Fruit fly (Drosophila melanogaster) whole organism, embryonic: ENCODE results near the gene Ptth.
A peak's percentile ranks its signal among the peaks of the same experiment; 100 is the strongest.

Experiments
- CG10147 ChIP-seq: fragments of 200-800 bp; sonication (Bioruptor generic); optimal IDR thresholded peaks from 2 replicates; lab custom pipeline; 2019; ENCODE audit warnings: missing biosample characterization, mild to moderate bottlenecking, missing genetic modification characterization, moderate library complexity
- CG10274 ChIP-seq: fragments of 200-800 bp; sonication (Bioruptor generic); optimal IDR thresholded peaks from 3 replicates; lab custom pipeline; 2017; ENCODE audit warnings: missing biosample characterization, mild to moderate bottlenecking, missing genetic modification characterization
- CG10565 ChIP-seq: fragments of 200-800 bp; sonication (Bioruptor generic); optimal IDR thresholded peaks from 3 replicates; lab custom pipeline; 2016; ENCODE audit warnings: missing biosample characterization, mild to moderate bottlenecking, missing genetic modification characterization
- CG10979 ChIP-seq: fragments of 200-800 bp; sonication (Bioruptor generic); optimal IDR thresholded peaks from 2 replicates; lab custom pipeline; 2018; ENCODE audit warnings: missing biosample characterization, mild to moderate bottlenecking, missing genetic modification characterization, moderate library complexity
- CG11560 ChIP-seq: fragments of 200-800 bp; sonication (Bioruptor generic); IDR thresholded peaks from 3 replicates; pipeline ENCODE4 v1.3.6; 2022; ENCODE audit warnings: missing biosample characterization, missing genetic modification characterization
- CG12071 ChIP-seq: fragments of 200-800 bp; sonication (Bioruptor generic); optimal IDR thresholded peaks from 3 replicates; lab custom pipeline; 2018; ENCODE audit warnings: missing biosample characterization, mild to moderate bottlenecking, missing genetic modification characterization
- CG12391 ChIP-seq: fragments of 200-800 bp; sonication (Bioruptor generic); optimal IDR thresholded peaks from 3 replicates; lab custom pipeline; 2018; ENCODE audit warnings: missing biosample characterization, mild to moderate bottlenecking, missing genetic modification characterization, moderate library complexity
- CG12659 ChIP-seq: fragments of 200-800 bp; sonication (Bioruptor generic); optimal IDR thresholded peaks from 3 replicates; lab custom pipeline; 2017; ENCODE audit warnings: mild to moderate bottlenecking, missing biosample characterization, missing genetic modification reagents, missing genetic modification characterization
- CG12769 ChIP-seq: fragments of 200-800 bp; sonication (Bioruptor generic); optimal IDR thresholded peaks from 2 replicates; lab custom pipeline; 2019; ENCODE audit warnings: missing biosample characterization, mild to moderate bottlenecking, missing genetic modification characterization, moderate library complexity
- CG13894 ChIP-seq: fragments of 200-800 bp; sonication (Bioruptor generic); optimal IDR thresholded peaks from 3 replicates; lab custom pipeline; 2018; ENCODE audit warnings: missing biosample characterization, mild to moderate bottlenecking, missing genetic modification characterization, moderate library complexity
- CG15601 ChIP-seq: fragments of 200-800 bp; sonication (Bioruptor generic); optimal IDR thresholded peaks from 3 replicates; lab custom pipeline; 2019; ENCODE audit warnings: missing biosample characterization, mild to moderate bottlenecking, missing genetic modification characterization, moderate library complexity
- CG17328 ChIP-seq: fragments of 200-800 bp; sonication (Bioruptor generic); IDR thresholded peaks from 2 replicates; pipeline ENCODE4 v1.3.6; 2022; ENCODE audit warnings: missing biosample characterization, missing genetic modification characterization
- CG17385 ChIP-seq: fragments of 200-800 bp; sonication (Bioruptor generic); optimal IDR thresholded peaks from 3 replicates; lab custom pipeline; 2018; ENCODE audit warnings: missing biosample characterization, mild to moderate bottlenecking, missing genetic modification characterization
- CG18599 ChIP-seq: fragments of 200-800 bp; sonication (Bioruptor generic); optimal IDR thresholded peaks from 3 replicates; lab custom pipeline; 2017; ENCODE audit warnings: missing biosample characterization, missing genetic modification characterization, mild to moderate bottlenecking, moderate library complexity, missing genetic modification reagents
- CG30403 ChIP-seq: fragments of 200-800 bp; sonication (Bioruptor generic); optimal IDR thresholded peaks from 3 replicates; lab custom pipeline; 2016; ENCODE audit warnings: missing biosample characterization, missing genetic modification characterization
- CG43689 ChIP-seq: fragments of 200-800 bp; sonication (Bioruptor generic); IDR thresholded peaks from 2 replicates; pipeline ENCODE4 v1.3.6; 2022; ENCODE audit warnings: missing biosample characterization, missing genetic modification characterization
- CG4707 ChIP-seq: fragments of 200-800 bp; sonication (Bioruptor generic); optimal IDR thresholded peaks from 2 replicates; lab custom pipeline; 2018; ENCODE audit warnings: missing biosample characterization, mild to moderate bottlenecking, missing genetic modification characterization, moderate library complexity
- CG5180 ChIP-seq: fragments of 200-800 bp; sonication (Bioruptor generic); optimal IDR thresholded peaks from 3 replicates; lab custom pipeline; 2017; ENCODE audit warnings: missing biosample characterization, missing genetic modification characterization, mild to moderate bottlenecking, moderate library complexity, missing genetic modification reagents
- CG5953 ChIP-seq: fragments of 200-800 bp; sonication (Bioruptor generic); IDR thresholded peaks from 2 replicates; pipeline ENCODE4 v1.3.6; 2022; ENCODE audit warnings: missing biosample characterization, missing genetic modification characterization
- CG7556 ChIP-seq: fragments of 200-800 bp; sonication (Bioruptor generic); optimal IDR thresholded peaks from 2 replicates; lab custom pipeline; 2017; ENCODE audit warnings: missing biosample characterization, mild to moderate bottlenecking, missing genetic modification characterization
- CG8388 ChIP-seq: fragments of 200-800 bp; sonication (Bioruptor generic); optimal IDR thresholded peaks from 2 replicates; lab custom pipeline; 2019; ENCODE audit warnings: missing biosample characterization, mild to moderate bottlenecking, missing genetic modification characterization, moderate library complexity
- Deaf1 ChIP-seq: fragments of 200-800 bp; optimal IDR thresholded peaks from 3 replicates; lab custom pipeline; 2019; ENCODE audit warnings: missing biosample characterization, mild to moderate bottlenecking, missing genetic modification characterization, moderate library complexity
- Fer1 ChIP-seq: fragments of 200-800 bp; sonication (Bioruptor generic); optimal IDR thresholded peaks from 2 replicates; lab custom pipeline; 2017; ENCODE audit warnings: missing biosample characterization, mild to moderate bottlenecking, missing genetic modification characterization
- Gsc ChIP-seq: fragments of 200-800 bp; sonication (Bioruptor generic); IDR thresholded peaks from 2 replicates; pipeline ENCODE4 v1.3.6; 2022; ENCODE audit warnings: missing biosample characterization, missing genetic modification characterization
- Meics ChIP-seq: fragments of 200-800 bp; sonication (Bioruptor generic); optimal IDR thresholded peaks from 2 replicates; lab custom pipeline; 2017; ENCODE audit warnings: missing biosample characterization, mild to moderate bottlenecking, missing genetic modification characterization
- Mrtf ChIP-seq: fragments of 200-800 bp; sonication (Bioruptor generic); IDR thresholded peaks from 3 replicates; pipeline ENCODE4 v1.3.6; 2022; ENCODE audit warnings: missing biosample characterization, missing genetic modification characterization
- Nf-YB ChIP-seq: fragments of 200-800 bp; sonication (Bioruptor generic); optimal IDR thresholded peaks from 3 replicates; lab custom pipeline; 2019; ENCODE audit warnings: missing biosample characterization, mild to moderate bottlenecking, missing genetic modification characterization, moderate library complexity
- Stat92E ChIP-seq, 3 experiments: fragments of >200 bp in 2 of 3; fragments of 200-800 bp in 1 of 3; sonication (Bioruptor generic) in 1 of 3; optimal IDR thresholded peaks; 2 replicates each; lab custom pipeline; 2017 to 2019; ENCODE audit warnings: missing biosample characterization in 3 of 3, missing genetic modification characterization in 3 of 3, mild to moderate bottlenecking in 1 of 3, moderate library complexity in 1 of 3
- cas ChIP-seq: fragments of 200-800 bp; sonication (Bioruptor generic); IDR thresholded peaks from 2 replicates; pipeline ENCODE4 v1.3.6; 2022; ENCODE audit warnings: missing biosample characterization, missing genetic modification characterization
- caup ChIP-seq: fragments of 200-800 bp; sonication (Bioruptor generic); optimal IDR thresholded peaks from 3 replicates; lab custom pipeline; 2017; ENCODE audit warnings: missing biosample characterization, mild to moderate bottlenecking, missing genetic modification characterization, moderate library complexity; ENCODE audit not compliant: severe bottlenecking
- chn ChIP-seq: fragments of 200-800 bp; sonication (Bioruptor generic); optimal IDR thresholded peaks from 2 replicates; lab custom pipeline; 2016; ENCODE audit warnings: missing biosample characterization, missing genetic modification characterization
- corto ChIP-seq: fragments of 200-800 bp; sonication (Bioruptor generic); optimal IDR thresholded peaks from 2 replicates; lab custom pipeline; 2016; ENCODE audit warnings: missing biosample characterization, mild to moderate bottlenecking, missing genetic modification characterization, moderate library complexity
- crp ChIP-seq, 2 experiments: fragments of 200-800 bp; sonication (Bioruptor generic); optimal IDR thresholded peaks; 2 replicates in 1 of 2; 3 replicates in 1 of 2; lab custom pipeline; 2017; ENCODE audit warnings: missing biosample characterization in 2 of 2, missing genetic modification characterization in 2 of 2, mild to moderate bottlenecking in 1 of 2, moderate library complexity in 1 of 2
- dmrt99B ChIP-seq: fragments of 200-800 bp; sonication (Bioruptor generic); optimal IDR thresholded peaks from 2 replicates; lab custom pipeline; 2018; ENCODE audit warnings: missing biosample characterization, mild to moderate bottlenecking, missing genetic modification characterization, moderate library complexity
- ewg ChIP-seq: fragments of 200-800 bp; sonication (Bioruptor generic); optimal IDR thresholded peaks from 3 replicates; lab custom pipeline; 2017; ENCODE audit warnings: mild to moderate bottlenecking, missing biosample characterization, missing genetic modification reagents, missing genetic modification characterization
- eyg ChIP-seq: fragments of 200-800 bp; sonication (Bioruptor generic); optimal IDR thresholded peaks from 3 replicates; lab custom pipeline; 2016; ENCODE audit warnings: missing biosample characterization, missing genetic modification characterization
- jigr1 ChIP-seq: fragments of 200-800 bp; sonication (Bioruptor generic); IDR thresholded peaks from 3 replicates; pipeline ENCODE4 v1.3.6; 2022; ENCODE audit warnings: missing biosample characterization, missing genetic modification characterization
- lilli ChIP-seq: fragments of 200-800 bp; sonication (Bioruptor generic); optimal IDR thresholded peaks from 3 replicates; lab custom pipeline; 2016; ENCODE audit warnings: missing biosample characterization, missing genetic modification characterization
- otp ChIP-seq: fragments of 200-800 bp; sonication (Bioruptor generic); IDR thresholded peaks from 3 replicates; pipeline ENCODE4, ENCODE4 v1.3.6; 2022; ENCODE audit warnings: missing biosample characterization, missing genetic modification characterization
- sens ChIP-seq: fragments of 200-800 bp; sonication (Bioruptor generic); peaks from one replicate; lab custom pipeline; 2016; ENCODE audit warnings: missing biosample characterization, missing genetic modification characterization
- sens-2 ChIP-seq: fragments of 200-800 bp; sonication (Bioruptor generic); IDR thresholded peaks from 2 replicates; pipeline ENCODE4 v1.3.6; 2022; ENCODE audit warnings: missing biosample characterization, missing genetic modification characterization
- sr ChIP-seq: fragments of 200-800 bp; sonication (Bioruptor generic); IDR thresholded peaks from 3 replicates; pipeline ENCODE4 v1.3.6; 2022; ENCODE audit warnings: missing biosample characterization, missing genetic modification characterization
- stc ChIP-seq: fragments of 200-800 bp; sonication (Bioruptor generic); IDR thresholded peaks from 2 replicates; pipeline ENCODE4 v1.3.6; 2022; ENCODE audit warnings: missing biosample characterization, missing genetic modification characterization
- tin ChIP-seq: fragments of 200-800 bp; sonication (Bioruptor generic); optimal IDR thresholded peaks from 3 replicates; lab custom pipeline; 2016; ENCODE audit warnings: missing biosample characterization, missing genetic modification characterization
- tll ChIP-seq, 2 experiments: fragments of 200-800 bp in 1 of 2; fragments of >200 bp in 1 of 2; sonication (Bioruptor generic) in 1 of 2; optimal IDR thresholded peaks; 2 replicates each; lab custom pipeline; 2017 to 2019; ENCODE audit warnings: missing biosample characterization in 2 of 2, missing genetic modification characterization in 2 of 2, mild to moderate bottlenecking in 1 of 2, moderate library complexity in 1 of 2
- tup ChIP-seq: fragments of 200-800 bp; sonication (Bioruptor generic); optimal IDR thresholded peaks from 2 replicates; lab custom pipeline; 2016; ENCODE audit warnings: missing biosample characterization, mild to moderate bottlenecking, missing genetic modification characterization, moderate library complexity
- vvl ChIP-seq: fragments of 200-800 bp; sonication (Bioruptor generic); IDR thresholded peaks from 2 replicates; pipeline ENCODE4 v1.3.6; 2022; ENCODE audit warnings: missing biosample characterization, missing genetic modification characterization
- zfh1 ChIP-seq: fragments of 200-800 bp; sonication (Bioruptor generic); IDR thresholded peaks from 3 replicates; pipeline ENCODE4 v1.3.6; 2022; ENCODE audit warnings: missing biosample characterization, missing genetic modification characterization
- zfh2 ChIP-seq: fragments of 200-800 bp; sonication (Bioruptor generic); optimal IDR thresholded peaks from 2 replicates; lab custom pipeline; 2016; ENCODE audit warnings: missing biosample characterization, missing genetic modification characterization

The Ptth gene

dm6 chr2L:526192-526923 lies 50.3 kb downstream of the Ptth start (continued):
- TF ChIP-seq CG30403, result peak; percentile 5
- no peak for TF ChIP-seq CG5953 (GFP tag; lab: Robert Waterston, UW)
- peak; percentile 8 for TF ChIP-seq CG13894 (tag; lab: Kevin White, UChicago)
- no peak for TF ChIP-seq CG12391 (tag; lab: Kevin White, UChicago)
- TF ChIP-seq CG4707 (GFP tag; lab: Kevin White, UChicago), result no peak
- no peak for TF ChIP-seq Gsc (GFP tag; lab: Robert Waterston, UW)
- no peak for TF ChIP-seq CG17385 (GFP tag; lab: Kevin White, UChicago)
- no peak for TF ChIP-seq Mrtf
- TF ChIP-seq tin, result no peak
- no peak for TF ChIP-seq vvl
- no peak for TF ChIP-seq caup (GFP tag; lab: Kevin White, UChicago)
- peak; percentile 61 for TF ChIP-seq CG18599 (GFP tag; lab: Kevin White, UChicago)
- TF ChIP-seq CG5180 (GFP tag; lab: Kevin White, UChicago), result no peak
- no peak for TF ChIP-seq CG15601 (tag; lab: Kevin White, UChicago)
- TF ChIP-seq Stat92E (GFP tag; optimal IDR thresholded peaks at IDR 0.05; lab: Kevin White, UChicago), result no peak
- TF ChIP-seq zfh1 (GFP tag; lab: Robert Waterston, UW), result no peak
- no peak for TF ChIP-seq CG8388 (GFP tag; lab: Kevin White, UChicago)
- TF ChIP-seq CG10565, result no peak
- no peak for TF ChIP-seq stc (GFP tag; lab: Robert Waterston, UW)
- no peak for TF ChIP-seq tup (GFP tag; lab: Kevin White, UChicago)
- no peak for TF ChIP-seq sens-2 (GFP tag; lab: Robert Waterston, UW)
- peak; percentile 34 for TF ChIP-seq dmrt99B (tag; lab: Kevin White, UChicago)
- TF ChIP-seq CG11560 (tag; lab: Robert Waterston, UW), result no peak
- TF ChIP-seq Nf-YB (GFP tag; lab: Kevin White, UChicago), result no peak
- no peak for TF ChIP-seq chn (GFP tag; lab: Kevin White, UChicago)
- TF ChIP-seq CG12071, result no peak
- no peak for TF ChIP-seq lilli (GFP tag; lab: Kevin White, UChicago)
- no peak for TF ChIP-seq crp (GFP tag; optimal IDR thresholded peaks at IDR 0.05; lab: Kevin White, UChicago)
- peak; percentile 28 for TF ChIP-seq CG10979
- TF ChIP-seq tll (GFP tag; optimal IDR thresholded peaks at IDR 0.05; lab: Kevin White, UChicago), result no peak
- peak; percentile 24 for TF ChIP-seq CG10147 (GFP tag; lab: Kevin White, UChicago)
- TF ChIP-seq sens (GFP tag; lab: Kevin White, UChicago), result peak; percentile 61
- TF ChIP-seq jigr1, result no peak
- no peak for TF ChIP-seq otp
- TF ChIP-seq sr (GFP tag; lab: Robert Waterston, UW), result no peak
- no peak for TF ChIP-seq CG10274 (GFP tag; lab: Kevin White, UChicago)
- no peak for TF ChIP-seq corto
- TF ChIP-seq zfh2, result no peak
- peak; percentile 9 for TF ChIP-seq Meics
- no peak for TF ChIP-seq CG17328
- TF ChIP-seq CG12769 (tag; lab: Kevin White, UChicago), result no peak
- peak; percentile 16 for TF ChIP-seq Fer1 (GFP tag; lab: Kevin White, UChicago)
- no peak for TF ChIP-seq cas (GFP tag; lab: Robert Waterston, UW)
- peak; percentile 17 for TF ChIP-seq Deaf1 (tag; lab: Kevin White, UChicago)
- no peak for TF ChIP-seq ewg (GFP tag; lab: Kevin White, UChicago)
- TF ChIP-seq CG12659 (GFP tag; lab: Kevin White, UChicago), result no peak
- TF ChIP-seq CG7556 (GFP tag; lab: Kevin White, UChicago), result peak; percentile 6
- no peak for TF ChIP-seq eyg (GFP tag; lab: Kevin White, UChicago)
- no peak for TF ChIP-seq CG43689 (GFP tag; lab: Robert Waterston, UW)
